Worm (Caenorhabditis elegans) whole organism, L2 larva: ENCODE results near the gene rpl-36.A.
A peak's percentile ranks its signal among the peaks of the same experiment; 100 is the strongest.

Source experiments
- C34F6.9 ChIP-seq: fragments of 150-350 bp; optimal IDR thresholded peaks from 2 replicates; lab custom pipeline; 2014; ENCODE audit warnings: missing biosample characterization, missing genetic modification characterization
- F13H6.1 ChIP-seq: sonication (generic microtip); optimal IDR thresholded peaks from 2 replicates; lab custom pipeline; 2016; ENCODE audit warnings: missing genetic modification characterization, missing compliant biosample characterization
- R02D3.7 ChIP-seq: fragments of 150-350 bp; optimal IDR thresholded peaks from 2 replicates; lab custom pipeline; 2014; ENCODE audit warnings: missing biosample characterization, missing genetic modification characterization
- Y55F3AM.14 ChIP-seq: fragments of 200-800 bp; sonication (Bioruptor generic); optimal IDR thresholded peaks from 2 replicates; lab custom pipeline; 2018; ENCODE audit warnings: mild to moderate bottlenecking, missing genetic modification characterization, missing compliant biosample characterization
- ZK546.5 ChIP-seq: sonication (generic microtip); optimal IDR thresholded peaks from 2 replicates; lab custom pipeline; 2017; ENCODE audit warnings: missing biosample characterization, missing genetic modification characterization
- alr-1 ChIP-seq: fragments of 150-350 bp; optimal IDR thresholded peaks from 2 replicates; lab custom pipeline; 2014; ENCODE audit warnings: missing biosample characterization, missing genetic modification characterization
- aly-2 ChIP-seq: fragments of 150-350 bp; optimal IDR thresholded peaks from 2 replicates; lab custom pipeline; 2014; ENCODE audit warnings: missing biosample characterization, missing genetic modification characterization
- ama-1 ChIP-seq: fragments of 150-350 bp; optimal IDR thresholded peaks from 2 replicates; lab custom pipeline; 2018; ENCODE audit warnings: inconsistent platforms
- blmp-1 ChIP-seq: sonication (generic microtip); optimal IDR thresholded peaks from 2 replicates; lab custom pipeline; 2017; ENCODE audit warnings: missing genetic modification characterization, mild to moderate bottlenecking, missing compliant biosample characterization, antibody characterized with exemption, moderate library complexity; ENCODE audit not compliant: insufficient read depth
- ceh-16 ChIP-seq: fragments of 150-350 bp; optimal IDR thresholded peaks from 2 replicates; lab custom pipeline; 2014; ENCODE audit warnings: missing biosample characterization, missing genetic modification characterization
- ceh-82 ChIP-seq: fragments of 150-350 bp; optimal IDR thresholded peaks from 2 replicates; lab custom pipeline; 2014; ENCODE audit warnings: missing biosample characterization, missing genetic modification characterization
- crh-2 ChIP-seq: sonication (generic microtip); optimal IDR thresholded peaks from 2 replicates; lab custom pipeline; 2017; ENCODE audit warnings: missing biosample characterization, missing genetic modification characterization
- dmd-4 ChIP-seq: sonication (generic microtip); optimal IDR thresholded peaks from 2 replicates; lab custom pipeline; 2017; ENCODE audit warnings: missing biosample characterization, missing genetic modification characterization
- egl-27 ChIP-seq: sonication (generic microtip); optimal IDR thresholded peaks from 3 replicates; lab custom pipeline; 2017; ENCODE audit warnings: missing biosample characterization, missing genetic modification reagents, missing genetic modification characterization
- elt-1 ChIP-seq: fragments of 150-350 bp; optimal IDR thresholded peaks from 2 replicates; lab custom pipeline; 2014; ENCODE audit warnings: missing biosample characterization, missing genetic modification characterization
- elt-3 ChIP-seq: sonication (generic microtip); optimal IDR thresholded peaks from 2 replicates; lab custom pipeline; 2017; ENCODE audit warnings: missing biosample characterization, missing genetic modification characterization
- fos-1 ChIP-seq: fragments of 150-350 bp; optimal IDR thresholded peaks from 2 replicates; lab custom pipeline; 2014; ENCODE audit warnings: missing biosample characterization, missing genetic modification characterization
- gmeb-1 ChIP-seq: fragments of 150-350 bp; optimal IDR thresholded peaks from 2 replicates; lab custom pipeline; 2014; ENCODE audit warnings: missing biosample characterization, missing genetic modification characterization
- lin-11 ChIP-seq: fragments of 150-350 bp; sonication (generic microtip); optimal IDR thresholded peaks from 2 replicates; lab custom pipeline; 2014; ENCODE audit warnings: missing biosample characterization, missing genetic modification characterization, inconsistent platforms, mixed read lengths
- lin-13 ChIP-seq: fragments of 150-350 bp; optimal IDR thresholded peaks from 2 replicates; lab custom pipeline; 2014; ENCODE audit warnings: missing biosample characterization, missing genetic modification reagents, missing genetic modification characterization
- lin-39 ChIP-seq: fragments of 150-350 bp; optimal IDR thresholded peaks from 2 replicates; lab custom pipeline; 2014; ENCODE audit warnings: missing biosample characterization, missing genetic modification reagents, missing genetic modification characterization
- lsy-2 ChIP-seq, 2 experiments: fragments of 150-350 bp in 1 of 2; sonication (generic microtip) in 1 of 2; optimal IDR thresholded peaks; 2 replicates each; lab custom pipeline; 2014 to 2017; ENCODE audit warnings: missing biosample characterization in 2 of 2, missing genetic modification characterization in 2 of 2
- mab-5 ChIP-seq: fragments of 150-350 bp; optimal IDR thresholded peaks from 2 replicates; lab custom pipeline; 2014; ENCODE audit warnings: missing biosample characterization, missing genetic modification characterization
- mbf-1 ChIP-seq: sonication (generic microtip); optimal IDR thresholded peaks from 2 replicates; lab custom pipeline; 2017; ENCODE audit warnings: missing biosample characterization, missing genetic modification characterization
- mdl-1 ChIP-seq, 2 experiments: fragments of 150-350 bp in 1 of 2; sonication (generic microtip) in 1 of 2; optimal IDR thresholded peaks; 2 replicates each; lab custom pipeline; 2017; ENCODE audit warnings: missing biosample characterization in 2 of 2, missing genetic modification characterization in 2 of 2
- nhr-10 ChIP-seq: sonication (generic microtip); optimal IDR thresholded peaks from 2 replicates; lab custom pipeline; 2017; ENCODE audit warnings: missing biosample characterization, missing genetic modification characterization
- nhr-11 ChIP-seq: fragments of 150-350 bp; optimal IDR thresholded peaks from 2 replicates; lab custom pipeline; 2014; ENCODE audit warnings: missing biosample characterization, missing genetic modification characterization
- nhr-12 ChIP-seq: fragments of 150-350 bp; optimal IDR thresholded peaks from 2 replicates; lab custom pipeline; 2014; ENCODE audit warnings: missing biosample characterization, missing genetic modification characterization
- nhr-129 ChIP-seq: fragments of 150-350 bp; optimal IDR thresholded peaks from 2 replicates; lab custom pipeline; 2014; ENCODE audit warnings: missing biosample characterization, missing genetic modification characterization
- nhr-21 ChIP-seq: fragments of 150-350 bp; optimal IDR thresholded peaks from 2 replicates; lab custom pipeline; 2014; ENCODE audit warnings: missing biosample characterization, missing genetic modification characterization
- nhr-23 ChIP-seq: fragments of 150-350 bp; optimal IDR thresholded peaks from 2 replicates; lab custom pipeline; 2014; ENCODE audit warnings: missing biosample characterization, missing genetic modification reagents, missing genetic modification characterization
- nhr-237 ChIP-seq: fragments of 150-350 bp; optimal IDR thresholded peaks from 2 replicates; lab custom pipeline; 2014; ENCODE audit warnings: missing biosample characterization, missing genetic modification characterization
- nhr-25 ChIP-seq: fragments of 150-350 bp; sonication (generic microtip); optimal IDR thresholded peaks from 3 replicates; lab custom pipeline; 2014; ENCODE audit warnings: missing biosample characterization, missing genetic modification characterization
- nhr-6 ChIP-seq: fragments of 150-350 bp; optimal IDR thresholded peaks from 2 replicates; lab custom pipeline; 2014; ENCODE audit warnings: missing biosample characterization, missing genetic modification characterization
- nhr-77 ChIP-seq: fragments of 150-350 bp; optimal IDR thresholded peaks from 2 replicates; lab custom pipeline; 2014; ENCODE audit warnings: missing biosample characterization, missing genetic modification characterization
- peb-1 ChIP-seq: fragments of 150-350 bp; optimal IDR thresholded peaks from 2 replicates; lab custom pipeline; 2014; ENCODE audit warnings: missing biosample characterization, missing genetic modification characterization
- sem-4 ChIP-seq: fragments of 150-350 bp; optimal IDR thresholded peaks from 2 replicates; lab custom pipeline; 2014; ENCODE audit warnings: missing biosample characterization, missing genetic modification reagents, missing genetic modification characterization
- skn-1 ChIP-seq: sonication (generic microtip); optimal IDR thresholded peaks from 2 replicates; lab custom pipeline; 2017; ENCODE audit warnings: missing biosample characterization, missing genetic modification characterization
- sma-3 ChIP-seq: sonication (generic microtip); optimal IDR thresholded peaks from 2 replicates; lab custom pipeline; 2016; ENCODE audit warnings: missing genetic modification reagents, missing genetic modification characterization, missing compliant biosample characterization
- sma-9 ChIP-seq, 2 experiments: fragments of 150-350 bp in 1 of 2; sonication (generic microtip) in 1 of 2; optimal IDR thresholded peaks; 2 replicates each; lab custom pipeline; 2014 to 2016; ENCODE audit warnings: missing genetic modification characterization in 2 of 2, mild to moderate bottlenecking in 1 of 2, missing biosample characterization in 1 of 2, missing compliant biosample characterization in 1 of 2, missing genetic modification reagents in 1 of 2, moderate library complexity in 1 of 2
- snpc-4 ChIP-seq: fragments of 150-350 bp; optimal IDR thresholded peaks from 2 replicates; lab custom pipeline; 2014; ENCODE audit warnings: missing biosample characterization, missing genetic modification characterization
- unc-39 ChIP-seq: fragments of 150-350 bp; optimal IDR thresholded peaks from 2 replicates; lab custom pipeline; 2014; ENCODE audit warnings: missing biosample characterization, missing genetic modification characterization
- unc-55 ChIP-seq: fragments of 150-350 bp; sonication (generic microtip); optimal IDR thresholded peaks from 3 replicates; lab custom pipeline; 2014; ENCODE audit warnings: missing biosample characterization, missing genetic modification reagents, missing genetic modification characterization
- unc-62 ChIP-seq: fragments of 150-350 bp; optimal IDR thresholded peaks from 2 replicates; lab custom pipeline; 2014; ENCODE audit warnings: missing biosample characterization, missing genetic modification reagents, missing genetic modification characterization
- zag-1 ChIP-seq: fragments of 150-350 bp; optimal IDR thresholded peaks from 2 replicates; lab custom pipeline; 2014; ENCODE audit warnings: missing biosample characterization, missing genetic modification characterization
- ztf-1 ChIP-seq: fragments of 200-800 bp; sonication (Bioruptor generic); conservative IDR thresholded peaks from 2 replicates; pipeline ENCODE4 v1.3.6; 2022; ENCODE audit warnings: missing genetic modification characterization, missing compliant biosample characterization
- ztf-11 ChIP-seq: sonication (generic microtip); optimal IDR thresholded peaks from 2 replicates; lab custom pipeline; 2017; ENCODE audit warnings: missing biosample characterization, missing genetic modification characterization
- ztf-4 ChIP-seq: fragments of 150-350 bp; optimal IDR thresholded peaks from 2 replicates; lab custom pipeline; 2014; ENCODE audit warnings: missing biosample characterization, missing genetic modification characterization

rpl-36.A gene

DNA sequence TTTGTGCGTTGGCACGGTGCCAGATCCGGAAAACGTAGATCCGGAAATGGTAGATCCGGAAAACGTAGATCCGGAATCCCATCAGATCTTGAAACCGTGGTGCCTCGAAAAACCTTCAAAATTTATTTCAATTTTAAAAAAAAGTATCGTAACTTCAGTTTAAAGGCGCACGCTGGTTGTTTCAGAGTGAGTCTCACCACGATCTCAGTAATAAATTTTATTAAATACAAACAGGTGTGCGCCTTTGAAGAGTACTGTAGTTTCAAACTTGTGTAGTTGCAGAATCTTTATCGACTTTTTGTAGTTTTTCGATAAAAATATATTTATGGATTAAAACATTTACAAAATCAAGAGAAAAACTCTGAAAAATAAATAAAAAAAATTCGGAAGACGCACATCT, 46.3 kb downstream of the rpl-36.A start:
- TF ChIP-seq nhr-23 (tag; lab: Kevin White, UChicago) (no peak), lin-11 (tag; lab: Kevin White, UChicago) (no peak), ztf-1 (GFP tag; lab: Robert Waterston, UW) (no peak)

ce11 chrII:11049876-11050275, 47.1 kb downstream of the rpl-36.A start, which contains the start of the genes sdhd-1 and ilkp-1:
TSS of gene sdhd-1 (minus strand) at chrII:11049913.
TSS of gene ilkp-1 (plus strand) at chrII:11050255.
- no peak for TF ChIP-seq sem-4 (tag; lab: Kevin White, UChicago)
- TF ChIP-seq gmeb-1: peak; percentile 59
- no peak for TF ChIP-seq mab-5 (tag; lab: Kevin White, UChicago)
- TF ChIP-seq dmd-4 (tag; lab: Kevin White, UChicago): no peak
- no peak for TF ChIP-seq ZK546.5 (tag; lab: Kevin White, UChicago)
- TF ChIP-seq unc-55 (GFP tag; lab: Kevin White, UChicago): peak; percentile 68
- TF ChIP-seq ceh-16 (tag; lab: Kevin White, UChicago): no peak
- TF ChIP-seq sma-9 (GFP tag; optimal IDR thresholded peaks at IDR 0.05; lab: Kevin White, UChicago): peak; percentile 34
- TF ChIP-seq sma-9 (tag; optimal IDR thresholded peaks at IDR 0.05; lab: Kevin White, UChicago): no peak
- no peak for TF ChIP-seq unc-62 (GFP tag; lab: Kevin White, UChicago)
- peak; percentile 8 for TF ChIP-seq nhr-21 (tag; lab: Kevin White, UChicago)
- TF ChIP-seq nhr-77 (tag; lab: Kevin White, UChicago): no peak
- no peak for TF ChIP-seq Y55F3AM.14 (GFP tag; lab: Kevin White, UChicago)
- no peak for TF ChIP-seq lin-11 (tag; lab: Kevin White, UChicago)
- no peak for TF ChIP-seq nhr-12
- TF ChIP-seq nhr-6: peak; percentile 25
- no peak for TF ChIP-seq egl-27 (tag; lab: Kevin White, UChicago)
- peak; percentile 22 for TF ChIP-seq sma-3 (GFP tag; lab: Kevin White, UChicago)
- no peak for TF ChIP-seq ztf-1 (GFP tag; lab: Robert Waterston, UW)
- no peak for TF ChIP-seq aly-2 (tag; lab: Kevin White, UChicago)
- TF ChIP-seq lsy-2 (tag; optimal IDR thresholded peaks at IDR 0.05; lab: Kevin White, UChicago): peak in 1 of 2 experiments; percentile 75
- no peak for TF ChIP-seq lin-39 (tag; lab: Kevin White, UChicago)
- TF ChIP-seq C34F6.9: peak; percentile 84
- TF ChIP-seq snpc-4 (tag; lab: Kevin White, UChicago): no peak
- TF ChIP-seq blmp-1 (tag; lab: Kevin White, UChicago): no peak
- TF ChIP-seq elt-1 (tag; lab: Kevin White, UChicago): no peak
- TF ChIP-seq skn-1 (tag; lab: Kevin White, UChicago): no peak
- TF ChIP-seq fos-1: peak; percentile 15
- TF ChIP-seq nhr-129: peak; percentile 39
- no peak for TF ChIP-seq nhr-25
- no peak for TF ChIP-seq unc-39
- no peak for TF ChIP-seq ztf-4
- no peak for TF ChIP-seq nhr-11 (tag; lab: Kevin White, UChicago)
- no peak for TF ChIP-seq nhr-10 (tag; lab: Kevin White, UChicago)
- TF ChIP-seq ama-1 (lab: Kevin White, UChicago): no peak
- no peak for TF ChIP-seq zag-1 (tag; lab: Kevin White, UChicago)
- TF ChIP-seq mdl-1 (tag; optimal IDR thresholded peaks at IDR 0.05; lab: Kevin White, UChicago): no peak
- TF ChIP-seq peb-1: no peak
- TF ChIP-seq ztf-11 (tag; lab: Kevin White, UChicago): no peak
- no peak for TF ChIP-seq R02D3.7 (tag; lab: Kevin White, UChicago)
- no peak for TF ChIP-seq lin-13 (GFP tag; lab: Kevin White, UChicago)
- TF ChIP-seq mbf-1 (tag; lab: Kevin White, UChicago): no peak
- TF ChIP-seq nhr-23 (tag; lab: Kevin White, UChicago): no peak
- TF ChIP-seq ceh-82 (tag; lab: Kevin White, UChicago): no peak
- TF ChIP-seq nhr-237: no peak
- TF ChIP-seq crh-2 (tag; lab: Kevin White, UChicago): peak; percentile 86
- TF ChIP-seq F13H6.1 (tag; lab: Kevin White, UChicago): no peak
- TF ChIP-seq alr-1 (tag; lab: Kevin White, UChicago): no peak
- no peak for TF ChIP-seq elt-3 (tag; lab: Kevin White, UChicago)
